Worm (Caenorhabditis elegans): Measurements from ENCODE around the gene Y75B8A.23.

DNA sequence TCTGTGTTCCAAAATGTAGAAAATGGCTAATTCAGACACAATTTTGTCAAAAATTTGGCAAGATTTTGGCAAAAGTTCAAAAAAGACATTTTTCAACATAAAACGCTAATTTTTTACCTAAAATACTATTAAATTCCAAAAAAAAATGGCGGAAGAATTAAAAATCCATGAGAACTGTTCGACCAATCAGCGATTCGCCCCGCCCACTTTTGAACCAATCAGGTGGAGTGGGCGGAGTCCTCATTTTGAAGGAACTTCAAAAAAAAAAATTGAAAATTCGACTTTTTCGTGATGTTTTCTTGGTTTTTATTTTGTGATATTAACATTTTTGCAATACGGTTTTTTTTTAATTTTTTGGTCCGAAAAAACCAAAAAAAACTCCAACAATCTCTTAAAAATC lies 22.5 kb upstream of the Y75B8A.23 start:
- no peak for TF ChIP-seq pqm-1 (tag; optimal IDR thresholded peaks at IDR 0.05)
- no peak for TF ChIP-seq ceh-22 (tag; optimal IDR thresholded peaks at IDR 0.05)
- no peak for TF ChIP-seq unc-3 (GFP tag; conservative IDR thresholded peaks at IDR 0.05)
- TF ChIP-seq unc-3 (tag; optimal IDR thresholded peaks at IDR 0.05): no peak
- TF ChIP-seq ama-1 (optimal IDR thresholded peaks at IDR 0.05): no peak
- no peak for TF ChIP-seq ceh-24 (tag; optimal IDR thresholded peaks at IDR 0.05)
- TF ChIP-seq tbx-2 (tag; optimal IDR thresholded peaks at IDR 0.05): no peak
- TF ChIP-seq ceh-19 (GFP tag; optimal IDR thresholded peaks at IDR 0.05): no peak
- no peak for TF ChIP-seq ceh-9 (tag; optimal IDR thresholded peaks at IDR 0.05)
- TF ChIP-seq unc-86 (tag; optimal IDR thresholded peaks at IDR 0.05): no peak

Data from whole organism, late embryonic.